Fruit fly (Drosophila melanogaster) whole organism, embryonic: ENCODE measurements around the gene CG14196.
A peak's percentile ranks its signal among the peaks of the same experiment; 100 is the strongest.

Experiments used
- ATbp ChIP-seq: fragments of 200-800 bp; sonication (Bioruptor generic); optimal IDR thresholded peaks from 2 replicates; lab custom pipeline; 2017; ENCODE audit warnings: missing biosample characterization, mild to moderate bottlenecking, missing genetic modification characterization, missing genetic modification reagents
- Asciz ChIP-seq: fragments of 200-800 bp; sonication (Bioruptor generic); optimal IDR thresholded peaks from 2 replicates; lab custom pipeline; 2017; ENCODE audit warnings: missing biosample characterization, mild to moderate bottlenecking, missing genetic modification characterization, missing genetic modification reagents
- Atf6 ChIP-seq: fragments of 200-800 bp; sonication (Bioruptor generic); IDR thresholded peaks from 2 replicates; pipeline ENCODE4 v1.3.6; 2022; ENCODE audit warnings: missing biosample characterization, missing genetic modification characterization
- BEAF-32 ChIP-seq: fragments of 200-800 bp; sonication (Bioruptor generic); optimal IDR thresholded peaks from 3 replicates; lab custom pipeline; 2017; ENCODE audit warnings: missing biosample characterization, missing genetic modification characterization, mild to moderate bottlenecking, moderate library complexity, missing genetic modification reagents
- CG10274 ChIP-seq: fragments of 200-800 bp; sonication (Bioruptor generic); optimal IDR thresholded peaks from 3 replicates; lab custom pipeline; 2017; ENCODE audit warnings: missing biosample characterization, mild to moderate bottlenecking, missing genetic modification characterization
- CG10321 ChIP-seq: fragments of 200-800 bp; sonication (Bioruptor generic); IDR thresholded peaks from 2 replicates; pipeline ENCODE4 v1.3.6; 2022; ENCODE audit warnings: missing biosample characterization, missing genetic modification characterization
- CG10959 ChIP-seq: fragments of 200-800 bp; sonication (Bioruptor generic); IDR thresholded peaks from 2 replicates; pipeline ENCODE4 v1.3.6; 2022; ENCODE audit warnings: missing biosample characterization, missing genetic modification characterization
- CG11085 ChIP-seq: fragments of 200-800 bp; sonication (Bioruptor generic); IDR thresholded peaks from 2 replicates; pipeline ENCODE4 v1.3.6; 2022; ENCODE audit warnings: missing biosample characterization, missing genetic modification characterization
- CG12236 ChIP-seq: fragments of 200-800 bp; sonication (Bioruptor generic); optimal IDR thresholded peaks from 2 replicates; lab custom pipeline; 2016; ENCODE audit warnings: missing biosample characterization, missing genetic modification characterization
- CG12299 ChIP-seq: fragments of 200-800 bp; sonication (Bioruptor generic); optimal IDR thresholded peaks from 2 replicates; lab custom pipeline; 2018; ENCODE audit warnings: missing biosample characterization, mild to moderate bottlenecking, missing genetic modification characterization
- CG12391 ChIP-seq: fragments of 200-800 bp; sonication (Bioruptor generic); optimal IDR thresholded peaks from 3 replicates; lab custom pipeline; 2018; ENCODE audit warnings: missing biosample characterization, mild to moderate bottlenecking, missing genetic modification characterization, moderate library complexity
- CG12659 ChIP-seq: fragments of 200-800 bp; sonication (Bioruptor generic); optimal IDR thresholded peaks from 3 replicates; lab custom pipeline; 2017; ENCODE audit warnings: mild to moderate bottlenecking, missing biosample characterization, missing genetic modification reagents, missing genetic modification characterization
- CG13123 ChIP-seq: fragments of 200-800 bp; sonication (Bioruptor generic); optimal IDR thresholded peaks from 2 replicates; lab custom pipeline; 2016; ENCODE audit warnings: missing biosample characterization, missing genetic modification characterization
- CG14710 ChIP-seq: fragments of 200-800 bp; sonication (Bioruptor generic); optimal IDR thresholded peaks from 3 replicates; lab custom pipeline; 2019; ENCODE audit warnings: missing biosample characterization, mild to moderate bottlenecking, missing genetic modification characterization, moderate library complexity
- CG15073 ChIP-seq: fragments of 200-800 bp; sonication (Bioruptor generic); optimal IDR thresholded peaks from 2 replicates; lab custom pipeline; 2016; ENCODE audit warnings: missing biosample characterization, missing genetic modification characterization
- CG15269 ChIP-seq: fragments of 200-800 bp; sonication (Bioruptor generic); optimal IDR thresholded peaks from 2 replicates; lab custom pipeline; 2018; ENCODE audit warnings: missing biosample characterization, mild to moderate bottlenecking, missing genetic modification characterization, moderate library complexity
- CG15514 ChIP-seq: fragments of 200-800 bp; sonication (Bioruptor generic); optimal IDR thresholded peaks from 3 replicates; lab custom pipeline; 2017; ENCODE audit warnings: missing biosample characterization, missing genetic modification characterization, mild to moderate bottlenecking, moderate library complexity, missing genetic modification reagents
- CG16779 ChIP-seq: fragments of 200-800 bp; sonication (Bioruptor generic); IDR thresholded peaks from 2 replicates; pipeline ENCODE4 v1.3.6; 2022; ENCODE audit warnings: missing biosample characterization, missing genetic modification characterization
- CG1832 ChIP-seq: fragments of 200-800 bp; sonication (Bioruptor generic); optimal IDR thresholded peaks from 2 replicates; lab custom pipeline; 2017; ENCODE audit warnings: missing biosample characterization, mild to moderate bottlenecking, missing genetic modification characterization, inconsistent platforms
- CG18476 ChIP-seq: fragments of 200-800 bp; sonication (Bioruptor generic); optimal IDR thresholded peaks from 2 replicates; lab custom pipeline; 2016; ENCODE audit warnings: missing biosample characterization, mild to moderate bottlenecking, missing genetic modification characterization
- CG18599 ChIP-seq: fragments of 200-800 bp; sonication (Bioruptor generic); optimal IDR thresholded peaks from 3 replicates; lab custom pipeline; 2017; ENCODE audit warnings: missing biosample characterization, missing genetic modification characterization, mild to moderate bottlenecking, moderate library complexity, missing genetic modification reagents
- CG31365 ChIP-seq: fragments of 200-800 bp; sonication (Bioruptor generic); optimal IDR thresholded peaks from 2 replicates; lab custom pipeline; 2018; ENCODE audit warnings: missing biosample characterization, mild to moderate bottlenecking, missing genetic modification characterization
- CG32772 ChIP-seq: fragments of 200-800 bp; sonication (Bioruptor generic); IDR thresholded peaks from 2 replicates; pipeline ENCODE4 v1.3.6; 2022; ENCODE audit warnings: missing biosample characterization, missing genetic modification characterization
- CG3726 ChIP-seq: fragments of 200-800 bp; sonication (Bioruptor generic); IDR thresholded peaks from 3 replicates; pipeline ENCODE4, ENCODE4 v1.3.6; 2022; ENCODE audit warnings: missing biosample characterization, missing genetic modification characterization
- CG6272 ChIP-seq: fragments of 200-800 bp; sonication (Bioruptor generic); IDR thresholded peaks from 2 replicates; pipeline ENCODE4 v1.3.6; 2022; ENCODE audit warnings: missing biosample characterization, missing genetic modification characterization
- CG6791 ChIP-seq: fragments of 200-800 bp; sonication (Bioruptor generic); IDR thresholded peaks from 3 replicates; pipeline ENCODE4 v1.3.6; 2022; ENCODE audit warnings: missing biosample characterization, missing genetic modification characterization; ENCODE audit not compliant: partially characterized antibody
- CG7271 ChIP-seq: fragments of 200-800 bp; sonication (Bioruptor generic); optimal IDR thresholded peaks from 2 replicates; lab custom pipeline; 2018; ENCODE audit warnings: missing biosample characterization, mild to moderate bottlenecking, missing genetic modification characterization, moderate library complexity
- D19B ChIP-seq: fragments of 200-800 bp; sonication (Bioruptor generic); optimal IDR thresholded peaks from 2 replicates; lab custom pipeline; 2017; ENCODE audit warnings: missing biosample characterization, mild to moderate bottlenecking, missing genetic modification characterization
- Dip2 ChIP-seq: fragments of 200-800 bp; sonication (Bioruptor generic); IDR thresholded peaks from 2 replicates; pipeline ENCODE4 v1.3.6; 2022; ENCODE audit warnings: missing biosample characterization, missing genetic modification characterization
- Ets97D ChIP-seq: fragments of 200-800 bp; sonication (Bioruptor generic); optimal IDR thresholded peaks from 3 replicates; lab custom pipeline; 2016; ENCODE audit warnings: missing biosample characterization, missing genetic modification characterization
- Hsf ChIP-seq: fragments of 200-800 bp; sonication (Bioruptor generic); optimal IDR thresholded peaks from 3 replicates; lab custom pipeline; 2016; ENCODE audit warnings: missing biosample characterization, missing genetic modification characterization
- Kr ChIP-seq: fragments of 200-800 bp; sonication (Bioruptor generic); optimal IDR thresholded peaks from 2 replicates; lab custom pipeline; 2017; ENCODE audit warnings: missing biosample characterization, mild to moderate bottlenecking, missing genetic modification characterization
- NK7.1 ChIP-seq: fragments of 200-800 bp; sonication (Bioruptor generic); optimal IDR thresholded peaks from 3 replicates; lab custom pipeline; 2016; ENCODE audit warnings: missing biosample characterization, missing genetic modification characterization
- Trl ChIP-seq, 3 experiments: fragments of >200 bp in 2 of 3; fragments of 200-800 bp in 1 of 3; sonication (Bioruptor generic) in 1 of 3; optimal IDR thresholded peaks; 2 replicates in 1 of 3; 3 replicates in 2 of 3; lab custom pipeline; 2016 to 2017; ENCODE audit warnings: missing biosample characterization in 1 of 3, missing genetic modification characterization in 1 of 3
- Xbp1 ChIP-seq: fragments of 200-800 bp; sonication (Bioruptor generic); optimal IDR thresholded peaks from 3 replicates; lab custom pipeline; 2016; ENCODE audit warnings: missing biosample characterization, mild to moderate bottlenecking, missing genetic modification characterization
- ap ChIP-seq: fragments of 200-800 bp; sonication (Bioruptor generic); IDR thresholded peaks from 2 replicates; pipeline ENCODE4 v1.3.6; 2022; ENCODE audit warnings: missing biosample characterization, missing genetic modification characterization
- corto ChIP-seq: fragments of 200-800 bp; sonication (Bioruptor generic); optimal IDR thresholded peaks from 2 replicates; lab custom pipeline; 2016; ENCODE audit warnings: missing biosample characterization, mild to moderate bottlenecking, missing genetic modification characterization, moderate library complexity
- dimm ChIP-seq: fragments of 200-800 bp; sonication (Bioruptor generic); IDR thresholded peaks from 2 replicates; pipeline ENCODE4 v1.3.6; 2022; ENCODE audit warnings: missing biosample characterization, missing genetic modification characterization
- emc ChIP-seq: fragments of 200-800 bp; sonication (Bioruptor generic); optimal IDR thresholded peaks from 2 replicates; lab custom pipeline; 2016; ENCODE audit warnings: missing biosample characterization, missing genetic modification characterization
- gro ChIP-seq: fragments of 200-800 bp; sonication (Bioruptor generic); optimal IDR thresholded peaks from 2 replicates; lab custom pipeline; 2016; ENCODE audit warnings: missing biosample characterization, missing genetic modification characterization
- her ChIP-seq: fragments of 200-800 bp; sonication (Bioruptor generic); optimal IDR thresholded peaks from 2 replicates; lab custom pipeline; 2016; ENCODE audit warnings: missing biosample characterization, missing genetic modification characterization
- kni ChIP-seq: fragments of 200-800 bp; sonication (Bioruptor generic); optimal IDR thresholded peaks from 3 replicates; lab custom pipeline; 2017; ENCODE audit warnings: mild to moderate bottlenecking, missing biosample characterization, missing genetic modification reagents, missing genetic modification characterization
- nmo ChIP-seq: fragments of 200-800 bp; sonication (Bioruptor generic); optimal IDR thresholded peaks from 2 replicates; lab custom pipeline; 2018; ENCODE audit warnings: missing biosample characterization, mild to moderate bottlenecking, missing genetic modification characterization, moderate library complexity
- peb ChIP-seq: fragments of 200-800 bp; sonication (Bioruptor generic); IDR thresholded peaks from 2 replicates; pipeline ENCODE4 v1.3.6; 2022; ENCODE audit warnings: missing biosample characterization, missing genetic modification characterization
- pfk ChIP-seq: fragments of 200-800 bp; sonication (Bioruptor generic); optimal IDR thresholded peaks from 2 replicates; lab custom pipeline; 2018; ENCODE audit warnings: missing biosample characterization, mild to moderate bottlenecking, missing genetic modification characterization, moderate library complexity
- ranshi ChIP-seq: fragments of 200-800 bp; sonication (Bioruptor generic); IDR thresholded peaks from 2 replicates; pipeline ENCODE4 v1.3.6; 2022; ENCODE audit warnings: missing biosample characterization, missing genetic modification characterization
- so ChIP-seq: fragments of 200-800 bp; sonication (Bioruptor generic); IDR thresholded peaks from 3 replicates; pipeline ENCODE4 v1.3.6; 2022; ENCODE audit warnings: missing biosample characterization, missing genetic modification characterization
- ttk ChIP-seq: fragments of 200-800 bp; sonication (Bioruptor generic); IDR thresholded peaks from 2 replicates; pipeline ENCODE4 v2.1.2; 2022; ENCODE audit warnings: missing biosample characterization, missing genetic modification characterization
- twi ChIP-seq: fragments of 200-800 bp; optimal IDR thresholded peaks from 2 replicates; lab custom pipeline; 2019; ENCODE audit warnings: missing biosample characterization, mild to moderate bottlenecking, missing genetic modification characterization, moderate library complexity
- z ChIP-seq: fragments of 200-800 bp; sonication (Bioruptor generic); IDR thresholded peaks from 3 replicates; pipeline ENCODE4 v1.3.6; 2022; ENCODE audit warnings: missing biosample characterization, missing genetic modification characterization

The CG14196 gene

DNA sequence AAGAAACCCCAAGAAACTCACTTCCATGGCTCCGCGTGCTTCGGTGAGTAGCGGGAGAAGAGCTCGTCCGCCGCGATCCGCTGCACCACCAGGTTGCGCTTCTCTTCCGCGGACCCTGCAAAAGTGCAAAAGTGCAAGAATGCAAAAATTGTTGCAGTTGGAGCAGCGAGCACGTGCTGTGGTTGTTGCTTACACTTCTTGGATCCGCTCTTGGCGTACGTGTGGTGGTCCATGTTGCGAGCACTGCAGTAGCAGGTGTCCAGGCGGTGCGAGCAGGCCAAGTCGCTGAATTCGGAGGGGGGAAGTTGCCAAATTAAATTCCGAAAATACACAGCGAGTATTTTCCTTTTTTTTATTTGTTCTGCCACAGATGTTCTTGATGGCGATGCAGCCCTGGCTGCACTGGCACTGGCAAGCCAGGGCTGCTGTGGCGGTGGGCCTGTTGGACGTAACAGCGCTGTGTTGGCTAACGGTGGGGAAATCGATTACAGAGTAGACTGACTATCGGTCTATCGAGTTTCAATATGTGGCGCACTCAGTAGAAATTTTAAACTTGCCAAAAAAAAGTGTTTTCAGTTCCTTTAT lies 26.9 kb upstream of the CG14196 start, which contains the start of gene CG8010 (continued):
- no peak for TF ChIP-seq kni (GFP tag; lab: Kevin White, UChicago)
- TF ChIP-seq CG31365 (tag; lab: Kevin White, UChicago) = no peak
- no peak for TF ChIP-seq gro (GFP tag; lab: Kevin White, UChicago)
- TF ChIP-seq CG15073 (GFP tag; lab: Kevin White, UChicago) = no peak
- TF ChIP-seq CG1832 (GFP tag; lab: Kevin White, UChicago) = no peak
- TF ChIP-seq emc (GFP tag; lab: Kevin White, UChicago) = no peak
- TF ChIP-seq CG18476 (GFP tag; lab: Kevin White, UChicago) = no peak
- no peak for TF ChIP-seq Xbp1
- TF ChIP-seq CG10959 (GFP tag; lab: Robert Waterston, UW) = no peak
- TF ChIP-seq peb (GFP tag; lab: Robert Waterston, UW) = no peak
- TF ChIP-seq NK7.1 (GFP tag; lab: Kevin White, UChicago) = no peak
- no peak for TF ChIP-seq Kr
- TF ChIP-seq CG15269 (tag; lab: Kevin White, UChicago) = no peak
- TF ChIP-seq Trl (optimal IDR thresholded peaks at IDR 0.05; lab: Kevin White, UChicago) = no peak
- TF ChIP-seq Trl (GFP tag; optimal IDR thresholded peaks at IDR 0.05; lab: Kevin White, UChicago) = peak; percentile 9
- TF ChIP-seq Atf6 = peak; percentile 32; the same call in 1 of the 2 replicates
- TF ChIP-seq CG18599 (GFP tag; lab: Kevin White, UChicago) = no peak
- peak; percentile 41 for TF ChIP-seq BEAF-32
- TF ChIP-seq z (GFP tag; lab: Robert Waterston, UW) = 0 out of 3 replicates have a peak, but pooled peaks have one; percentile 21
- TF ChIP-seq Ets97D (GFP tag; lab: Kevin White, UChicago) = peak; percentile 11
- TF ChIP-seq Hsf = peak; percentile 2
- TF ChIP-seq CG11085 (GFP tag; lab: Robert Waterston, UW) = no peak
- TF ChIP-seq twi = peak; percentile 35
- no peak for TF ChIP-seq CG12236
- TF ChIP-seq Dip2 (GFP tag; lab: Robert Waterston, UW) = no peak
- peak; percentile 77 for TF ChIP-seq CG15514
- TF ChIP-seq CG14710 = peak; percentile 45
- TF ChIP-seq CG12659 (GFP tag; lab: Kevin White, UChicago) = peak; percentile 46
- TF ChIP-seq ap (GFP tag; lab: Robert Waterston, UW) = no peak
- TF ChIP-seq pfk = no peak
- TF ChIP-seq CG6272 (GFP tag; lab: Robert Waterston, UW) = no peak
- no peak for TF ChIP-seq CG7271 (tag; lab: Kevin White, UChicago)
- TF ChIP-seq CG13123 = no peak
- peak; percentile 17 for TF ChIP-seq CG12391
- TF ChIP-seq CG12299 = no peak
- TF ChIP-seq ATbp (GFP tag; lab: Kevin White, UChicago) = no peak
- no peak for TF ChIP-seq so (GFP tag; lab: Robert Waterston, UW)
- TF ChIP-seq CG32772 (GFP tag; lab: Robert Waterston, UW) = peak; percentile 42; the same call in 1 of the 2 replicates
- no peak for TF ChIP-seq ttk
- TF ChIP-seq CG6791 = no peak
- peak; percentile 30 for TF ChIP-seq her (GFP tag; lab: Kevin White, UChicago)
- no peak for TF ChIP-seq CG10274 (GFP tag; lab: Kevin White, UChicago)
- TF ChIP-seq ranshi (GFP tag; lab: Robert Waterston, UW) = 0 out of 2 replicates have a peak, but pooled peaks have one; percentile 34
- no peak for TF ChIP-seq dimm (GFP tag; lab: Robert Waterston, UW)
- no peak for TF ChIP-seq CG16779
- TF ChIP-seq Asciz (GFP tag; lab: Kevin White, UChicago) = no peak
- TF ChIP-seq D19B = no peak
- TF ChIP-seq nmo (GFP tag; lab: Kevin White, UChicago) = peak; percentile 1
- no peak for TF ChIP-seq CG10321
- TF ChIP-seq CG3726 (GFP tag; lab: Robert Waterston, UW) = no peak
- TF ChIP-seq corto = no peak
